Worm (Caenorhabditis elegans) whole organism, late embryonic: ENCODE data around the gene srsx-28.

Experiments used
- C08G9.2 ChIP-seq: sonication (generic microtip); optimal IDR thresholded peaks from 2 replicates; lab custom pipeline; 2016; ENCODE audit warnings: mild to moderate bottlenecking, missing genetic modification characterization, moderate library complexity, missing compliant biosample characterization
- K02D7.2 ChIP-seq: sonication (generic microtip); optimal IDR thresholded peaks from 2 replicates; lab custom pipeline; 2017; ENCODE audit warnings: mild to moderate bottlenecking, missing genetic modification characterization, missing compliant biosample characterization
- K09A11.1 ChIP-seq: sonication (generic microtip); optimal IDR thresholded peaks from 2 replicates; lab custom pipeline; 2017; ENCODE audit warnings: antibody characterized with exemption, mild to moderate bottlenecking, missing genetic modification characterization, missing compliant biosample characterization; ENCODE audit not compliant: insufficient read depth
- T23F11.4 ChIP-seq: fragments of 200-800 bp; sonication (Bioruptor generic); optimal IDR thresholded peaks from 2 replicates; lab custom pipeline; 2018; ENCODE audit warnings: mild to moderate bottlenecking, missing genetic modification characterization, missing compliant biosample characterization
- ahr-1 ChIP-seq: sonication (generic microtip); optimal IDR thresholded peaks from 2 replicates; lab custom pipeline; 2016; ENCODE audit warnings: missing genetic modification characterization, missing compliant biosample characterization
- ceh-14 ChIP-seq: sonication (generic microtip); optimal IDR thresholded peaks from 2 replicates; lab custom pipeline; 2016; ENCODE audit warnings: missing genotype, missing genetic modification characterization, missing compliant biosample characterization
- ceh-18 ChIP-seq: sonication (generic microtip); optimal IDR thresholded peaks from 2 replicates; lab custom pipeline; 2016; ENCODE audit warnings: missing genetic modification characterization, missing compliant biosample characterization
- ceh-2 ChIP-seq: sonication (generic microtip); optimal IDR thresholded peaks from 2 replicates; lab custom pipeline; 2016; ENCODE audit warnings: missing genotype, missing genetic modification characterization, missing compliant biosample characterization
- ceh-22 ChIP-seq: sonication (generic microtip); optimal IDR thresholded peaks from 2 replicates; lab custom pipeline; 2017; ENCODE audit warnings: missing biosample characterization, missing genetic modification characterization
- ceh-24 ChIP-seq: sonication (generic microtip); optimal IDR thresholded peaks from 2 replicates; lab custom pipeline; 2016; ENCODE audit warnings: mild to moderate bottlenecking, missing genetic modification characterization, missing compliant biosample characterization
- ceh-31 ChIP-seq: sonication (generic microtip); optimal IDR thresholded peaks from 2 replicates; lab custom pipeline; 2016; ENCODE audit warnings: missing genetic modification characterization, missing compliant biosample characterization
- dmd-4 ChIP-seq: sonication (generic microtip); optimal IDR thresholded peaks from 2 replicates; lab custom pipeline; 2016; ENCODE audit warnings: borderline replicate concordance, missing genetic modification characterization, missing compliant biosample characterization
- elt-2 ChIP-seq: sonication (generic microtip); optimal IDR thresholded peaks from 2 replicates; lab custom pipeline; 2016; ENCODE audit warnings: missing genetic modification reagents, missing genetic modification characterization, missing compliant biosample characterization
- elt-4 ChIP-seq: sonication (generic microtip); optimal IDR thresholded peaks from 2 replicates; lab custom pipeline; 2016; ENCODE audit warnings: missing genetic modification characterization, missing compliant biosample characterization
- ets-4 ChIP-seq: sonication (generic microtip); optimal IDR thresholded peaks from 2 replicates; lab custom pipeline; 2016; ENCODE audit warnings: missing genetic modification characterization, missing compliant biosample characterization
- fkh-10 ChIP-seq: fragments of 150-350 bp; optimal IDR thresholded peaks from 2 replicates; lab custom pipeline; 2014; ENCODE audit warnings: missing biosample characterization, missing genetic modification reagents, missing genetic modification characterization
- fkh-6 ChIP-seq: sonication (generic microtip); optimal IDR thresholded peaks from 2 replicates; lab custom pipeline; 2016; ENCODE audit warnings: missing genetic modification characterization, missing compliant biosample characterization
- gmeb-2 ChIP-seq: sonication (generic microtip); optimal IDR thresholded peaks from 2 replicates; lab custom pipeline; 2016; ENCODE audit warnings: missing genetic modification characterization, inconsistent platforms, missing compliant biosample characterization
- hlh-13 ChIP-seq: fragments of 200-800 bp; sonication (Bioruptor generic); optimal IDR thresholded peaks from 2 replicates; lab custom pipeline; 2018; ENCODE audit warnings: mild to moderate bottlenecking, missing genetic modification characterization, missing compliant biosample characterization
- hlh-30 ChIP-seq: sonication (generic microtip); optimal IDR thresholded peaks from 2 replicates; lab custom pipeline; 2017; ENCODE audit warnings: antibody characterized with exemption, missing genetic modification characterization, missing compliant biosample characterization; ENCODE audit not compliant: insufficient read depth
- mec-3 ChIP-seq: sonication (generic microtip); optimal IDR thresholded peaks from 2 replicates; lab custom pipeline; 2016; ENCODE audit warnings: borderline replicate concordance, missing genetic modification characterization, missing compliant biosample characterization
- nhr-232 ChIP-seq: sonication (generic microtip); optimal IDR thresholded peaks from 2 replicates; lab custom pipeline; 2016; ENCODE audit warnings: missing genetic modification characterization, missing compliant biosample characterization
- npax-4 ChIP-seq: sonication (generic microtip); optimal IDR thresholded peaks from 2 replicates; lab custom pipeline; 2016; ENCODE audit warnings: missing genetic modification characterization, missing compliant biosample characterization
- odd-2 ChIP-seq: sonication (generic microtip); optimal IDR thresholded peaks from 2 replicates; lab custom pipeline; 2017; ENCODE audit warnings: antibody characterized with exemption, mild to moderate bottlenecking, missing genetic modification characterization, missing compliant biosample characterization
- pag-3 ChIP-seq: sonication (generic microtip); optimal IDR thresholded peaks from 2 replicates; lab custom pipeline; 2016; ENCODE audit warnings: missing compliant biosample characterization, missing genetic modification characterization, borderline replicate concordance
- pat-9 ChIP-seq: fragments of 200-800 bp; sonication (Bioruptor generic); optimal IDR thresholded peaks from 2 replicates; lab custom pipeline; 2018; ENCODE audit warnings: mild to moderate bottlenecking, missing genetic modification characterization, moderate library complexity, missing compliant biosample characterization
- pax-1 ChIP-seq: fragments of 150-350 bp; optimal IDR thresholded peaks from 2 replicates; lab custom pipeline; 2014; ENCODE audit warnings: missing biosample characterization, missing genetic modification characterization
- pha-4 ChIP-seq: fragments of 150-350 bp; optimal IDR thresholded peaks from 2 replicates; lab custom pipeline; 2018; ENCODE audit warnings: missing biosample characterization, missing genetic modification reagents, missing genetic modification characterization
- pqm-1 ChIP-seq: sonication (generic microtip); optimal IDR thresholded peaks from 2 replicates; lab custom pipeline; 2016; ENCODE audit warnings: missing genetic modification characterization, missing compliant biosample characterization
- pros-1 ChIP-seq: fragments of 150-350 bp; optimal IDR thresholded peaks from 2 replicates; lab custom pipeline; 2014; ENCODE audit warnings: missing biosample characterization, missing genetic modification reagents, missing genetic modification characterization
- ref-2 ChIP-seq: sonication (generic microtip); optimal IDR thresholded peaks from 2 replicates; lab custom pipeline; 2016; ENCODE audit warnings: missing genetic modification characterization, missing compliant biosample characterization
- sdc-2 ChIP-seq: sonication (generic microtip); optimal IDR thresholded peaks from 2 replicates; lab custom pipeline; 2016; ENCODE audit warnings: missing genotype, missing genetic modification characterization, missing compliant biosample characterization
- sox-2 ChIP-seq: fragments of 200-800 bp; sonication (Bioruptor generic); IDR thresholded peaks from 2 replicates; pipeline ENCODE4 v1.3.6; 2022; ENCODE audit warnings: missing genetic modification reagents, missing genetic modification characterization, missing compliant biosample characterization
- sox-4 ChIP-seq: sonication (generic microtip); optimal IDR thresholded peaks from 2 replicates; lab custom pipeline; 2017; ENCODE audit warnings: mild to moderate bottlenecking, missing genetic modification characterization, inconsistent platforms, missing compliant biosample characterization
- tbx-2 ChIP-seq: sonication (generic microtip); optimal IDR thresholded peaks from 2 replicates; lab custom pipeline; 2016; ENCODE audit warnings: missing genetic modification characterization, missing compliant biosample characterization
- tbx-7 ChIP-seq: sonication (generic microtip); optimal IDR thresholded peaks from 2 replicates; lab custom pipeline; 2016; ENCODE audit warnings: missing genotype, missing genetic modification characterization, missing compliant biosample characterization
- ttx-3 ChIP-seq: sonication (generic microtip); optimal IDR thresholded peaks from 2 replicates; lab custom pipeline; 2016; ENCODE audit warnings: missing genetic modification reagents, missing genetic modification characterization, missing compliant biosample characterization
- unc-42 ChIP-seq: sonication (generic microtip); optimal IDR thresholded peaks from 2 replicates; lab custom pipeline; 2016; ENCODE audit warnings: missing genotype, missing genetic modification characterization, missing compliant biosample characterization
- zip-5 ChIP-seq: sonication (generic microtip); optimal IDR thresholded peaks from 2 replicates; lab custom pipeline; 2016; ENCODE audit warnings: missing genetic modification characterization, missing compliant biosample characterization
- ztf-16 ChIP-seq: sonication (generic microtip); optimal IDR thresholded peaks from 2 replicates; lab custom pipeline; 2017; ENCODE audit warnings: missing genetic modification characterization, missing compliant biosample characterization

Gene srsx-28

DNA sequence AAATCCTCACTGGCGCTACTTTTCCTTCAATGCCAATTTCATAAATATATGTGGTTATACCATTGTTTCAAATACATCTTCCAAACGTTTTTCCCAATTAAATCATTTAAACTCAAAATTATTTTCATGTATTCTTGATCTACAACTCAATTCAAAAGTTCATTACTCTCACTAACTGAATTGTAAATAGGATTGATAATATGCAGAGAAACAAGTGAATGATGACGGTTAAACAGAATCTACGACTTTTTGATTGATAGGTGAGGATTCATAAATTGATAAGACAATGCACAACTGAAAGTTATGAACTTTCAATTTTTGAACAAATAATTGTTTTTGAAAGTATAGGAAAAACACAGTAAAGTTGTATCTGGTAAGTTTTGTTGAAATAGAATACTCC, 38.9 kb downstream of the srsx-28 start:
- no peak for TF ChIP-seq ceh-31 (tag; lab: Kevin White, UChicago)
- TF ChIP-seq ttx-3 (tag; lab: Kevin White, UChicago), result no peak
- no peak for TF ChIP-seq pax-1 (tag; lab: Kevin White, UChicago)
- TF ChIP-seq ceh-22 (tag; lab: Kevin White, UChicago), result no peak
- TF ChIP-seq fkh-10 (GFP tag; lab: Kevin White, UChicago), result no peak
- TF ChIP-seq ceh-18 (tag; lab: Kevin White, UChicago), result no peak
- TF ChIP-seq pag-3 (tag; lab: Kevin White, UChicago), result no peak
- TF ChIP-seq pat-9, result no peak
- no peak for TF ChIP-seq elt-2
- no peak for TF ChIP-seq ceh-14 (tag; lab: Kevin White, UChicago)
- TF ChIP-seq T23F11.4, result no peak
- no peak for TF ChIP-seq odd-2 (tag; lab: Kevin White, UChicago)
- no peak for TF ChIP-seq elt-4 (tag; lab: Kevin White, UChicago)
- no peak for TF ChIP-seq pha-4 (tag; lab: Kevin White, UChicago)
- TF ChIP-seq tbx-2 (tag; lab: Kevin White, UChicago), result no peak

DNA sequence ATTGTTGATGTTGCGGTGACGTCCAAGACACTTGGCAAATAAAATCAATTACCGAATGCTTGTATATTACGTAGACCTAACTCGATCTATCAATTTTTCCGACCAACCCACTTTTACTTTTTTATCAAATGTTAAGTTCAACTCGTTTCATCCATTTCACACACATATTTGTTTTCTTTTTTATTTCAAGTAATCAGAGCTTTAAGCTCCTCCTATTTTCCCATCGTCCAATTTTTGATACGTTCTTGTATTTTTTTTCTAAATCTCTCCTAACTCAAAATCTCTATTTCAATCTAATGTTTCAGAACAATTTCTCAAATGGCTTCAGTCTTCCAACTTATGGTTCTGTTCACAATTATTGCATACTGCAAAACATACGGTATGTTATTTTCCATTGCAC, 46.0 kb downstream of the srsx-28 start, which contains the start of gene ZK856.6:
TSS of gene ZK856.6 (plus strand) at position 301 of the 400 bp plus-strand sequence.
- TF ChIP-seq ref-2 (tag; lab: Kevin White, UChicago) (no peak), K02D7.2 (no peak), npax-4 (tag; lab: Kevin White, UChicago) (no peak), hlh-13 (GFP tag; lab: Kevin White, UChicago) (no peak), C08G9.2 (tag; lab: Kevin White, UChicago) (no peak), pqm-1 (no peak), ttx-3 (tag; lab: Kevin White, UChicago) (no peak), nhr-232 (no peak), sdc-2 (tag; lab: Kevin White, UChicago) (no peak), hlh-30 (no peak), tbx-7 (tag; lab: Kevin White, UChicago) (no peak), elt-4 (tag; lab: Kevin White, UChicago) (no peak), ets-4 (tag; lab: Kevin White, UChicago) (no peak), K09A11.1 (tag; lab: Kevin White, UChicago) (no peak), unc-42 (tag; lab: Kevin White, UChicago) (no peak), tbx-2 (tag; lab: Kevin White, UChicago) (no peak), zip-5 (tag; lab: Kevin White, UChicago) (no peak), ceh-22 (tag; lab: Kevin White, UChicago) (no peak)

DNA sequence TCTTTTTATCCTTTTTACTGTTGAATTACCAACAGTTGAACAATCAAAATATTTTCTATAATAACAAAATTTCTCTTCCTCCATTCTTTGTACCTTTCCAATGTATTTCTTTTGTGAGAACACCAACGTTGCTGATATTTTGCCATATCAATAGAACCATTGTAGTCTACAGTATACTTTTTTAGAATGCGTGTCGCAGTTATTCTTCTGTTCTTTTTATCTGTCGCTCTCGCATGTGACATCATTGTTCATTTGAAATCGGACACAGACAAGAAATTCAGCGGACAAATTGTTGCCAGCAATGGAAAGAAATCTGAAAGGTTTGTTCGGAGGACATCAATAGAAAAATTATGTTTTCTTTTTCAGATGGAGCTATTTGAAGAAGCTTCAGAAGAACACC, 49.5 kb downstream of the srsx-28 start, which contains the start of gene ZK856.7:
TSS of gene ZK856.7 (plus strand) at position 186 of the 400 bp plus-strand sequence.
- TF ChIP-seq elt-4 (tag; lab: Kevin White, UChicago) (no peak), unc-42 (tag; lab: Kevin White, UChicago) (no peak), hlh-13 (GFP tag; lab: Kevin White, UChicago) (no peak), pax-1 (tag; lab: Kevin White, UChicago) (no peak), ztf-16 (tag; lab: Kevin White, UChicago) (no peak), elt-2 (no peak), sox-4 (no peak), fkh-6 (tag; lab: Kevin White, UChicago) (no peak), zip-5 (tag; lab: Kevin White, UChicago) (no peak), pros-1 (tag; lab: Kevin White, UChicago) (no peak), ceh-31 (tag; lab: Kevin White, UChicago) (no peak), dmd-4 (no peak)
- TF ChIP-seq, all 69 proteins: peak for 0

DNA sequence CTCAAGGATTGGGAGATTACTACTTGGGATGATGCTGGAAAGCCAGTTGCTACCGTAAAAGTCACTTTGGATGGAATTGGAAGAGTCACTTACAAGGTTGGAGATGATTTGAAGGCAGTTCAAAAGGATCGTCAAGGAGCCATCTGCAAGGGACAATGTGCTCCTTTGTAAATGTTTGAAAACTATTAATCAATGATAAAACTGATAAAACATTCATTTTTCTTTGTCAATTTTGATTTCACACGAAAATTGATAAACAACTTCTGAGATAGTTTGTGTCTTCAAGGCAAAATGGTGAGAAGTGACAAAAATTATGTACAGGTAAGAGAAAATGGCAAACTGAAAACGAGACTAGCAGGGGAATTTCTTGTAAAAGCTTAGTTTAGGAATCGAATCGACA, 50.0 kb downstream of the srsx-28 start:
- TF ChIP-seq sox-4 (no peak), sox-2 (GFP tag; lab: Robert Waterston, UW) (no peak), ceh-2 (tag; lab: Kevin White, UChicago) (no peak), ceh-24 (tag; lab: Kevin White, UChicago) (no peak), gmeb-2 (tag; lab: Kevin White, UChicago) (no peak), ahr-1 (no peak), tbx-2 (tag; lab: Kevin White, UChicago) (no peak), dmd-4 (no peak), mec-3 (no peak), ceh-22 (tag; lab: Kevin White, UChicago) (no peak)
